Worm (Caenorhabditis elegans): ENCODE measurements around the gene ZK666.14.
A peak's percentile ranks its signal among the peaks of the same experiment; 100 is the strongest.

The ZK666.14 gene

DNA sequence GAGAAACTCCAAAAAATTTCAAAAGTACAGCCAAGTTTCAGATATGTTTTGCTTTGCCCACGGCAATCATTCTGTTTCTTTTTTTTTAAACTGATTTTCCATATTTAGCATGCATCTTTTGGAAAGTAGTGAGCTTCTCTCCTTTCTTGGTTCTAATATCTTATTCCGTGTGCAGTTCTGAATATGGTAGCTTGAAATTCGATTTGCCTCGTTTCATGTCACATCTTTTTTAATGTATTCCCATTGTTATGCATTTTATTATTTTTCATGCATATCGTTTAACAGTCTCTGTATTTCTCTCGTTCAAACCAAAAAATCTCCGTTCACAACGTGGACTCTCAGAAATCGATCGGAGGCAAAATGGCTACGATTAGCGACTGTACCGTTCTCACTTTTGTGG is at the start of gene ZK666.14:
TSS of gene ZK666.14 (plus strand) at position 301 of the 400 bp plus-strand sequence.
- TF ChIP-seq W03F9.2 (tag; optimal IDR thresholded peaks at IDR 0.05) (no peak), him-1 (tag; optimal IDR thresholded peaks at IDR 0.05) (no peak), dao-5 (tag; optimal IDR thresholded peaks at IDR 0.05) (no peak)

DNA sequence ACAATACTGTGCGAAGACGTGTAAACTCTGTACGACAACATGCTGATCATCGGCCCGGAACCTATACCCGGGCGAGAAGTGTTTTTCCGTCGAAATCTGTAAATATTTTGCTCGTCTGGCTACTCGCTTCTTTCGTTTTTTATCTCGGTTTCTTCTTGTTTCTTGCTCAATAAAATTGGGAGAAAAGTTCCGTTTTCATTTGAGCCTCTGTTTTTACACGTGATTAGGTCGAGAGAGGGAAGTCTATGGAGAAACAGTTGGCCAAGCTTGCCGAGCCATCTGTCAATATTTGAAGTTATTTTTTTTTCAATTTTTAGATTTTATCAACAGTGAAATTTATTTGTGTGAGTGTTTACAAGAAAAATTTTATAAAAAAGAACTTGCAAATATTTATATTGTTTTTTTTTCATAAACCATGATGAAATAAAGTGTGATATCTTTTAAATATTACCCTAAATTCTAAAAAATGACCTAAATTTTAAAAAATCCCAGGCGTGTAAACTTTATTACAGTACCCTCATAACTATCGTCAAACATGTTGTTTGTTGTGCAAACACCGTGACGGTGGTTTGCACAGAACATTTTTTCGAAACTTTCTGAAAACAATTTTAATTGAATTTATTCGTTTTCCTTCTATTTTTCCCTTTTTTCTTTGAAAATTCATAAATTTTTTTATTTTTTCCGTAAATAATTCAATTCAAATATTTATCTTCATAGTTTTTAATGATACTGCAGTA is 49.4 kb upstream of the ZK666.14 start:
- TF ChIP-seq W03F9.2 (tag; optimal IDR thresholded peaks at IDR 0.05) (no peak), him-1 (tag; optimal IDR thresholded peaks at IDR 0.05) (no peak), dao-5 (tag; optimal IDR thresholded peaks at IDR 0.05) (no peak)

DNA sequence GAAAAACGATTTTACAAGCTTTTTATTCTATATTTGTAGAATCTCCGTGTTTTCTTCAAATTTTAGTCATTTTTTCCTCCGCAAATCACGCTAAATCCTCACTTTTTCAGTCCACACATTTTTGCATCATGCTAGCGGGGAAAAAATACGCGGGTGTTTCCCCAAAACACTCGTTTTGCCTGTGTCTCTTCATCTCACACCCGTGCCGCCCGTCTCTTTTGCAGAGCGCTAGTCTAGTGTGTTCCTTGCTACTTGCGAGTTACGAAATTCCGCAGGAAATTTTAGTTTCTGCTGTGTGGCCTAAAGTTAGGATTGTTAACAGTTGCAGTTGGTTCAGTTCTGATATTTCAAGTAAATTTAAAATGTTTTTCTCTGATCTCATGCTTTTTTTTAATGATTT is 48.8 kb upstream of the ZK666.14 start:
- TF ChIP-seq W03F9.2 (tag; optimal IDR thresholded peaks at IDR 0.05) (no peak), him-1 (tag; optimal IDR thresholded peaks at IDR 0.05) (no peak), dao-5 (tag; optimal IDR thresholded peaks at IDR 0.05) (no peak)

DNA sequence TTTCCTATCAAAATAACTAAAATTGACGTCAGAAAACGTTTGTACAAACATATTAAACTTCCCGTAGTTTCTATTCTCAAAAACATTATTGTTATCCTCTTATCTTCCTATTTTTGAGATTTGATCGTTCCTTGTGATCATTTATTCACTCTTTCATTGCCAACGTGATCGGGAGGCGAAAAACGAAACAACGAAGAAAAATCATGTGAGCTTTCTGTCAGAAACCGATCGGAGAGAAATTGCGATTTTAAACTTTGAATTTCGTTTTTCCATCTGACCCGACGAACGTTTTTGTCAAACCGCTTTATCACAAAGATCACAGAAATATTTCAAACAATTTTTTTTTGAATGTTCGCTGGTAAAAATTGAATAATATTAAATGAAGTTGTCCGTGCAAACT is 48.3 kb upstream of the ZK666.14 start:
- TF ChIP-seq him-1 (tag; optimal IDR thresholded peaks at IDR 0.05) (no peak), W03F9.2 (tag; optimal IDR thresholded peaks at IDR 0.05) (peak; percentile 13)

DNA sequence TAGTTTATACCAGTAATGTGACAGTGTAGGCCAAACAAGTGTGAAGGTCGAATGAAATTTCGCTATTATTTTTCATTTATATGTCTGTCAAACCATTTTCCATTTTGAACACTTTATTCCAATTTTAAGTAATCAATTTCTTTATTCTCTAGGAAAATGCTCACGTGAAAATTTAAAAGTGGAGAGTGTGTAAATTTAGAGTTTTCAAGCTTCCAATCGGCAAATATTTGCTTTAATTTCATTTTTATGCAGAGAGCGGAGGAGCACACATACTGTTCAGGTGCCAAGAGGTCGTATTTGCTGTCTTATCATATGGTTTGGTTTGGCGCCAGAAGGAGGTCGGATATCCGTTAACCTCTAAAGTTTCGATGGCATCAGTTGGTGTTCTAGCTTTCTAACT is 47.8 kb upstream of the ZK666.14 start:
- no peak for TF ChIP-seq him-1 (tag; optimal IDR thresholded peaks at IDR 0.05)
- no peak for TF ChIP-seq W03F9.2 (tag; optimal IDR thresholded peaks at IDR 0.05)
- no peak for TF ChIP-seq dao-5 (tag; optimal IDR thresholded peaks at IDR 0.05)

DNA sequence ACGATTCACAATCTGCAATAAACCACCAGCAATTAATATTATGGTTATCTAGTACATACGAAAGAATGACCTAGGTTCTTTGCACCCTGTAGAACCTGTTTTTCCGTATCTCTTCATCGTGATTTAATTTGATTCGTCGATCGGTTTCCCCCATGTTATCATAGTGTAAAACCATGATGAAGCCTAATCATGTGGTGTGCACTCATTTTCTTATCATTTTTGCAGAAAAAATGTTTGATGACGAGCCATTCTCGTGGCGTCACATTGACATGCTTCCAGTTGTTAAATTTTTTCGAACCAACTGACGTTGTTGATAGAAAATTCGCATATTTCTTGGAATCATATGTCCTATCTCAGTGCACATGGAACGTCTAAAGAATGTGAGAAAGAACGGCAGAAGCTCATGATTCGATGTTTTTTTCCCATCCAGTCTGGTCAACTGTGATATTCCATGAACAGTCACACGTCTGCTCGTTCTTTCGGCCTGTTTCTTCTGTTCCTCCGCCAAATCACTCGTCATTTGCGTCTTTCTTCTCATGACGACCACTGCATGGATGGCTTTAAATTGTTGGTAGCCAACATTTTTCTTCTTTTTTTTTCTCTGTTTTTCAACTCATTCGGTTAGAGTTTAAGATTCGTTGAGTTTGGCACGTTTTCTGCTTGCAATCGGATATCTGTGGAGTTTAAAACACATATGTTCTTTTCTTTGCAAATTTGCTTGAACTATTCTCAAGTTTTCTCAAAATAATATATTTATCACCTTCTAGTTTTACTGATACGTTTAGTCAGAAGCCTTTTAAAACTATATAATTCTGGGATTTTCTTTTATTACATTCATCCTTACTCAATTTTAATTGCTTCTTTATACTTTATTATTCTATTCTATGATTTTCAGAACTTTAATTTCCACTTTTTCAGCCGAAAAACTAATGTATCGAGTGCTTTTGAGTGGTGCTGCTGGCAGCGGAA is 46.9 kb upstream of the ZK666.14 start, which contains the start of gene ZK673.2:
TSS of gene ZK673.2 (plus strand) at position 919 of the 969 bp plus-strand sequence.
- TF ChIP-seq dao-5 (tag; optimal IDR thresholded peaks at IDR 0.05) (no peak), W03F9.2 (tag; optimal IDR thresholded peaks at IDR 0.05) (no peak), him-1 (tag; optimal IDR thresholded peaks at IDR 0.05) (no peak)

DNA sequence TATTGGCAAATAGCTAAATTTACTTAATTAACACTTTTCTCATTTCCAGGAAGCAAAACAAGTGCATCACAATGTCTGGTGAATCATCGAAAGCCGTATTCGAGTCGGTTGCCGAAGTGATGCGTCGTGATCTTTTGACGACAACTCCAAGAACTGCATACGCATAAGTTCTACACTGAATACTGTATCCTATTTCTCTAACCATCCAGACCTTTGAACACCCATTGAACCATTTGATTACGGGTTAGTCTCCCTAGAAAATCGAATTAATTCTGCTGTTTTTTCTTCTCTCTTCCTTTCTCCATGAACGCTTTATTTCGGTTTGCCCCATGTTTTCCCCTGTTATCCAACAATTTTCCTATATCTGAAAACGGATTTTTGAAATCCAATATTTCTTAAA is 44.9 kb upstream of the ZK666.14 start, which contains the start of gene lin-56:
TSS of gene lin-56 (plus strand) at position 301 of the 400 bp plus-strand sequence.
- TF ChIP-seq him-1 (tag; optimal IDR thresholded peaks at IDR 0.05) (no peak), dao-5 (tag; optimal IDR thresholded peaks at IDR 0.05) (no peak), W03F9.2 (tag; optimal IDR thresholded peaks at IDR 0.05) (no peak)

DNA sequence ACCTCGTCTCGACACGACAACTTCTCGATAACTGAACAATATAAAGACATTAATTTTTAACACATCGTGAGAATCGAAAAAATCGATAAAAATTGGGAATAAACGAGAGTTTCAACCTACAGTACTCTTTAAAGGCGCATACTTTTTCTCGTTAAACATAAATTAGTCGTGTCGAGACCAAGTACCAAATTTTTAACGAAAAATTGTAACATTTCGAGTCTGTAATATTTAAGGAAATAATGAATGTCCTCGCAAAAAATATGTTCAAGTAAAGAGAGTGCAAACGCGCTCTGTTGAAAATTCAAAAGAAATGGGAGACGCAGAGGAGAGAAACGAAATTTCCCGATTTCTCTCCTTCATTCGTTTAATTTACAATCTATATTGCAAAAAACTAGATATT is 44.2 kb upstream of the ZK666.14 start:
- TF ChIP-seq dao-5 (tag; optimal IDR thresholded peaks at IDR 0.05) (no peak), him-1 (tag; optimal IDR thresholded peaks at IDR 0.05) (no peak), W03F9.2 (tag; optimal IDR thresholded peaks at IDR 0.05) (no peak)

DNA sequence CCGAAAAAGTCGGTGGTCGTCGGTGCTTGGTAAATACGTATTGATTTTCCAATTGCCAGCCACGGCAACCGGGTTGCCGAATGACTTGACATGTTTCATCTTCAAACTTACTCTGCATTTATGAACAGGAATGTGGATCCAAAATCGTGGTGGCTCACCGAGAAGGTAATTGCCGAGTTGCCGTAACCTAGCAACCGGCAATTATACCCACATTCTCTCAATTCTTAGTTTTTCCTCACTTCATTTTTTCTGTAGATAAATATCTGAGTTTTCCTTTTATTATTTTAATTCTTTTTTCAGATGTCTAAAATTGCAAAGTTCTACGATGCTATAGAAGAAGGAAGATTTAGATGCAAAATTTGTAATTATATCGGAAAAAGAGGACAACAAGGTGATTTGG is 41.9 kb upstream of the ZK666.14 start, which contains the start of gene ZK673.4:
TSS of gene ZK673.4 (plus strand) at position 301 of the 400 bp plus-strand sequence.
- TF ChIP-seq him-1 (tag; optimal IDR thresholded peaks at IDR 0.05) (no peak), W03F9.2 (tag; optimal IDR thresholded peaks at IDR 0.05) (no peak), dao-5 (tag; optimal IDR thresholded peaks at IDR 0.05) (no peak)

DNA sequence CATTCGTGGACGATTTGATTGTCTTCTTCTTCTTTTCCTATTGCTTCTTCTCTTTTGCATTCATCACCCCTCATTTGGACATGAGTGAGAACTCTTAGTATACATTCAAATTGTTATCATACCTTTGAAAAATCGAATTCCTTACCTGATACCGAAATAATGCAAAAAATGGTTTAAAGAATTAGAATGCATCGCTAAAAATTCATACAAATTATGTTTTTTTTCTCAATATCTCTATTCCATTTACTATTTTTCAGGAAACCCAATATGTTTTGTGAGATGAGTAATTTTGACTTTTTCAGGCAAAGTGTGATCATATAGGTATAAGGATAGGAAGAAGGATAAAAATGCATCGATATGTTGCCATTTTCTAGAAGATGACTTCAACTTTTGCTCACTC is 37.6 kb upstream of the ZK666.14 start, which contains the start of gene ZK673.11:
TSS of gene ZK673.11 (plus strand) at position 301 of the 400 bp plus-strand sequence.
- TF ChIP-seq dao-5 (tag; optimal IDR thresholded peaks at IDR 0.05) = no peak
- TF ChIP-seq W03F9.2 (tag; optimal IDR thresholded peaks at IDR 0.05) = no peak
- no peak for TF ChIP-seq him-1 (tag; optimal IDR thresholded peaks at IDR 0.05)

DNA sequence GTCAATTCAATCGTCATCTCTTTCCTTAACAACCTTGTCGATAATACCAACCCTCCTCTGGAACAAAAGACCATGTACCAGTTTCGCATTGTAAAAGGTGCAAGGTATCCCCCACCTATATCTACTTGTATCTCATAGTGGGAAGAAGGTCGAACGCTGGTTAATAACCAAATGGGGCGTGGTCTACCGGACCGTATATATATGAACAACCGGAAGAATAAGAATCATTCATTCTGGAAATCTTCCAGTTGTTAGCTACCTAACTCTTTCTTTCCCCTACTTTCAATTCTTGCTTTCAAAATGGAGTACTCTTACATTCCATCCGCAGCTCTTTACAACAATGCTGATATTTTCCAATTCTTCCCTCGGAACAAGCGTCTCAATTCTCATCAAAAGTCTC is 33.4 kb upstream of the ZK666.14 start, which contains the start of gene ZK673.5:
TSS of gene ZK673.5 (plus strand) at position 301 of the 400 bp plus-strand sequence.
- TF ChIP-seq him-1 (tag; optimal IDR thresholded peaks at IDR 0.05) (no peak), W03F9.2 (tag; optimal IDR thresholded peaks at IDR 0.05) (no peak), dao-5 (tag; optimal IDR thresholded peaks at IDR 0.05) (no peak)

DNA sequence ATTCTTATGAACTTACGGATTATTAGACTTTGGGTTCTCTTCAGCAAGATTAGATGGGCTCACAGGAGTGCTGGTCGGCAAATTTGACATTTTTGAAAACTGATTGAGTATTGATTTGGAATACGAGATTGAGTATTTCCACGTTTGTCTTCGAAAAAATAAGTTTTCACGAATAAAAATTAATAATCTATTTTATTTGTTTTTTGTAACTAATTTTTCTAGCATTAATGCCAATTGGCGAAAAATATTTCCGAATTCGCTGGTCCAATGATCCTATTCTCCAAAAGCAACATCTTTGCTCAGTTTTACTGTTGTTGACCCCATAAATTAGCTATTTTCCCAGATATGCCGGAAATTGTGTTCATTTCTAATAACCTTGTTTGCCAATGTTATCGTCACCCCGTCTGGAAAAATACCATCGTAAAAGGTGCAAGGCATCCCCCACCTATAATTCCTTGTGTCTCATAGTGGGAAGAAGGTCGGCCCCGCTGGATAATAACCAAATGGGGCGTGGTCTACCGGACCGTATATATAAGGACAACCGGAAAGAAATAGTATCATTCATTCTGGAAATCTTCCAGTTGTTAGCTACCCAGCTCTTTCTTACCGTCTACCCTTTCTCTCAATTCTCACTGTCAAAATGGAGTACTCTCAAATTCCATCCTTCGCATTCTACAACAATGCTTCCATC is 30.2 kb upstream of the ZK666.14 start, which contains the start of the genes ZK673.6 and sdz-37:
TSS of gene ZK673.6 (minus strand) at position 101 of the 691 bp plus-strand sequence.
TSS of gene sdz-37 (plus strand) at position 641 of the 691 bp plus-strand sequence.
- TF ChIP-seq dao-5 (tag; optimal IDR thresholded peaks at IDR 0.05) (no peak), him-1 (tag; optimal IDR thresholded peaks at IDR 0.05) (no peak), W03F9.2 (tag; optimal IDR thresholded peaks at IDR 0.05) (no peak)

DNA sequence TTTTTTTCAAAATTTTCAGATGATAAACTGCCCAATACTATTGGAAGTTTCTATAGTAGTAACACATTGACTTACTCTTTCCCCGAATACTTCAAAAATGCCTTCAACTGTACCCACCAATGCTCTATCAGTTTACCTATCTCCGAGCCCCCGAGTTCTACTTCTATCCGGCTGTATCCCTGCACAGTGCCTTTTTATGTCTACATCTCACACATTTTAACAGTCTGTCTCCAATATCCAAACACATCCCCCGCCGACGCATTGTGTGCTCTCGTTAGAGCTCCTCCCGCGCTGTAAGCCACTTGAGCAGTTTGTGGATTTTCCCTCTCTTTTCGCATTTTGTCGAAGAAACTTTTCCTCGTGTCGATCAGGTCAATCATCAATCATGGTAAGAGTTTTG is 28.0 kb upstream of the ZK666.14 start, which contains the start of gene tnc-2:
TSS of gene tnc-2 (plus strand) at position 301 of the 400 bp plus-strand sequence.
- TF ChIP-seq him-1 (tag; optimal IDR thresholded peaks at IDR 0.05) = no peak
- TF ChIP-seq dao-5 (tag; optimal IDR thresholded peaks at IDR 0.05) = no peak
- no peak for TF ChIP-seq W03F9.2 (tag; optimal IDR thresholded peaks at IDR 0.05)

Measured in whole organism, L4/young adult.